Fruit fly (Drosophila melanogaster) whole organism, adult: Measurements from ENCODE around the gene CaMKI.

Experiments used
- CG12768 ChIP-seq: fragments of 200-800 bp; sonication (Bioruptor generic); optimal IDR thresholded peaks from 2 replicates; lab custom pipeline; 2017; ENCODE audit warnings: missing biosample characterization, missing genetic modification characterization, mild to moderate bottlenecking, moderate library complexity, missing genetic modification reagents
- CG14711 ChIP-seq: fragments of 200-800 bp; sonication (Bioruptor generic); optimal IDR thresholded peaks from 2 replicates; lab custom pipeline; 2018; ENCODE audit warnings: missing biosample characterization, mild to moderate bottlenecking, missing genetic modification characterization, moderate library complexity
- CG33017 ChIP-seq: fragments of 200-800 bp; sonication (Bioruptor generic); optimal IDR thresholded peaks from 2 replicates; lab custom pipeline; 2018; ENCODE audit warnings: missing biosample characterization, mild to moderate bottlenecking, missing genetic modification characterization, moderate library complexity
- CG5204 ChIP-seq: fragments of 200-800 bp; sonication (Bioruptor generic); optimal IDR thresholded peaks from 2 replicates; lab custom pipeline; 2016; ENCODE audit warnings: missing biosample characterization, missing genetic modification characterization
- CG7045 ChIP-seq: fragments of 200-800 bp; sonication (Bioruptor generic); optimal IDR thresholded peaks from 2 replicates; lab custom pipeline; 2017; ENCODE audit warnings: missing biosample characterization, mild to moderate bottlenecking, missing genetic modification characterization
- Crg-1 ChIP-seq: fragments of 200-800 bp; sonication (Bioruptor generic); optimal IDR thresholded peaks from 2 replicates; lab custom pipeline; 2016; ENCODE audit warnings: missing biosample characterization, missing genetic modification characterization
- Hr96 ChIP-seq: fragments of 200-800 bp; sonication (Bioruptor generic); optimal IDR thresholded peaks from 2 replicates; lab custom pipeline; 2016; ENCODE audit warnings: missing biosample characterization, missing genetic modification characterization
- Mnt ChIP-seq: fragments of 200-800 bp; sonication (Bioruptor generic); optimal IDR thresholded peaks from 2 replicates; lab custom pipeline; 2016; ENCODE audit warnings: missing biosample characterization, mild to moderate bottlenecking, missing genetic modification characterization
- cic ChIP-seq: fragments of 200-800 bp; sonication (Bioruptor generic); optimal IDR thresholded peaks from 2 replicates; lab custom pipeline; 2017; ENCODE audit warnings: missing biosample characterization, mild to moderate bottlenecking, missing genetic modification characterization, moderate library complexity
- cnc ChIP-seq, 2 experiments: fragments of >200 bp; optimal IDR thresholded peaks; 2 replicates each; lab custom pipeline; 2017
- kay ChIP-seq: fragments of 200-800 bp; sonication (Bioruptor generic); peaks from one replicate; lab custom pipeline; 2016; ENCODE audit warnings: missing biosample characterization, missing genetic modification characterization, borderline replicate concordance

DNA sequence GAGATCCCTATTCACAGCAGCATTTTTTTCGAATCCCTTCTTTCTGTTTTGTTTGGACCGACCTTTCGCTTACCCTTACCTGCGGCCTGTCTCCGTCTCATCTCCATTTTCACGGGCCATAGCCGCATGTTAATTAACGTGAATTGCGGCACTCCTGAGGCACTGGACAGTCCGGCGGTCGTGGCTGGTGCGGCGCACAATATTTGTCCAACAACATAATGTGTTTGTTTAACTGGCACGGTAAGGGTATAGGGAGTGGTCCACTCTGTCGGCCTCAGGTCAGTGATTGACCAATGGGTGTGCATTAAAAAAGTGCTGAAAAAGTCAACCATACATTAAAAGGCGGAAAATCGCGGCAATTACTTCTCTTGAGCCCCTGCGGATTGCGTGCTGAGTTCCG, 39.0 kb upstream of the CaMKI start:
- TF ChIP-seq Hr96 (GFP tag; lab: Kevin White, UChicago): no peak
- no peak for TF ChIP-seq CG33017 (tag; lab: Kevin White, UChicago)
- no peak for TF ChIP-seq CG7045 (GFP tag; lab: Kevin White, UChicago)
- no peak for TF ChIP-seq kay (GFP tag; lab: Kevin White, UChicago)
- TF ChIP-seq CG12768 (GFP tag; lab: Kevin White, UChicago): no peak
- TF ChIP-seq CG14711: no peak
- TF ChIP-seq CG5204 (GFP tag; lab: Kevin White, UChicago): no peak
- no peak for TF ChIP-seq Crg-1
- no peak for TF ChIP-seq Mnt (GFP tag; lab: Kevin White, UChicago)
- no peak for TF ChIP-seq cic (GFP tag; lab: Kevin White, UChicago)
- no peak for TF ChIP-seq cnc (optimal IDR thresholded peaks at IDR 0.05; lab: Kevin White, UChicago)
